Worm (Caenorhabditis elegans): ENCODE results near the gene R148.7.

- no peak for TF ChIP-seq ceh-90 (tag; optimal IDR thresholded peaks at IDR 0.05)
- TF ChIP-seq pqm-1 (tag; optimal IDR thresholded peaks at IDR 0.05) = no peak
- no peak for TF ChIP-seq xbp-1 (tag; optimal IDR thresholded peaks at IDR 0.05)
- no peak for TF ChIP-seq elt-2 (tag; optimal IDR thresholded peaks at IDR 0.05)
- TF ChIP-seq mef-2 (tag; optimal IDR thresholded peaks at IDR 0.05) = no peak
Measured at ce11 chrIII:3190660-3191059, 7.5 kb downstream of the R148.7 start.
